Worm (Caenorhabditis elegans) whole organism, mixed stage, embryonic: ENCODE data around the gene C07E3.4.

Experiments used
- M03D4.4 ChIP-seq: sonication (generic microtip); optimal IDR thresholded peaks from 2 replicates; lab custom pipeline; 2017; ENCODE audit warnings: mild to moderate bottlenecking, missing genetic modification characterization, missing compliant biosample characterization
- ceh-43 ChIP-seq: fragments of 200-800 bp; sonication (Bioruptor generic); optimal IDR thresholded peaks from 2 replicates; lab custom pipeline; 2018; ENCODE audit warnings: mild to moderate bottlenecking, missing genetic modification characterization, moderate library complexity, missing compliant biosample characterization
- ceh-83 ChIP-seq: fragments of 200-800 bp; sonication (Bioruptor generic); optimal IDR thresholded peaks from 2 replicates; lab custom pipeline; 2018; ENCODE audit warnings: mild to moderate bottlenecking, missing genetic modification characterization, missing compliant biosample characterization
- elt-1 ChIP-seq: sonication (generic microtip); optimal IDR thresholded peaks from 2 replicates; lab custom pipeline; 2017; ENCODE audit warnings: missing genetic modification characterization, mild to moderate bottlenecking, missing compliant biosample characterization, antibody characterized with exemption, moderate library complexity, borderline replicate concordance; ENCODE audit not compliant: insufficient read depth
- lin-32 ChIP-seq: fragments of 200-800 bp; sonication (Bioruptor generic); optimal IDR thresholded peaks from 2 replicates; lab custom pipeline; 2018; ENCODE audit warnings: mild to moderate bottlenecking, missing genetic modification characterization, missing compliant biosample characterization
- lsy-2 ChIP-seq: fragments of 150-350 bp; optimal IDR thresholded peaks from 2 replicates; lab custom pipeline; 2014; ENCODE audit warnings: missing biosample characterization, missing genetic modification characterization
- mab-5 ChIP-seq: fragments of 150-350 bp; optimal IDR thresholded peaks from 2 replicates; lab custom pipeline; 2014; ENCODE audit warnings: missing biosample characterization, missing genetic modification characterization
- mep-1 ChIP-seq: fragments of 150-350 bp; optimal IDR thresholded peaks from 2 replicates; lab custom pipeline; 2017; ENCODE audit warnings: missing biosample characterization, missing genetic modification reagents, missing genetic modification characterization, inconsistent platforms
- nhr-12 ChIP-seq: fragments of 150-350 bp; optimal IDR thresholded peaks from 2 replicates; lab custom pipeline; 2014; ENCODE audit warnings: missing biosample characterization, missing genetic modification characterization
- nhr-28 ChIP-seq: fragments of 150-350 bp; optimal IDR thresholded peaks from 2 replicates; lab custom pipeline; 2014; ENCODE audit warnings: missing biosample characterization, missing genetic modification characterization
- nhr-76 ChIP-seq: sonication (generic microtip); optimal IDR thresholded peaks from 2 replicates; lab custom pipeline; 2017; ENCODE audit warnings: missing biosample characterization, missing genetic modification characterization
- pha-4 ChIP-seq: fragments of 150-350 bp; optimal IDR thresholded peaks from 2 replicates; lab custom pipeline; 2018; ENCODE audit warnings: missing biosample characterization, missing genetic modification reagents, missing genetic modification characterization
- snpc-4 ChIP-seq: fragments of 150-350 bp; optimal IDR thresholded peaks from 2 replicates; lab custom pipeline; 2014; ENCODE audit warnings: missing biosample characterization, missing genetic modification characterization

DNA sequence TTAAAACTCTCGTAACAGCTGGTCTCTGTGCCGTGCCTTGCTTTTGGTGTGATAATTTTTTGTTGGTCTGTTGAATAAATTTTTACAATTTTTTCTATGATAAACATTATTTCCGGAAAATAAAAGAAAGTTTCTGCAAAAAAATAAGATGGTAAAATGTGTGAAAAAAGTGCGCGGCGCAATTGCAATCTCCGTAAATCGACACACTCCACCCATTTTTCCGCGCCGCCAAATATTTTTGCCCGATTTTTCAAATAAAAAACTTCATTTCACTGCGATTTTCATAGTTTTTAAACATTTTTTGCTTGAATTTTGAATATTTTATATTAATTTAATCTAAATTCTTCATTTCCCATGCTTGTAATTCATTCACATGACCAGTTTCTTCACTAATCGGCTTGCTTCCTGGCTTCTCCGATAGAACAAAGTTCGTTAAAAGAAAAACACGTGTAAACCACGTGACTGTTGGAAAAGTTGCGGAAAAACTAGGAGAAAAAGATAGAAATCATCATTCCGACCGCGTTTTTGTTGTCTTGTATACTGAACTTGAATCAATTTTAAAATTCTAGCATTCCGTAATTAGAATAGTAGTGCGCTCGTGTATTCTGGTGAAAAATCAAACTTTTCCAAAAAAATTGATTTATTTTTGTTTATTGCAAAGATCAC, 27.6 kb downstream of the C07E3.4 start:
- TF ChIP-seq M03D4.4 (tag; lab: Kevin White, UChicago) (peak; percentile 82), mab-5 (tag; lab: Kevin White, UChicago) (no peak), ceh-43 (GFP tag; lab: Kevin White, UChicago) (peak; percentile 77), pha-4 (tag; lab: Kevin White, UChicago) (no peak), mep-1 (tag; lab: Kevin White, UChicago) (peak; percentile 78), elt-1 (tag; lab: Kevin White, UChicago) (peak; percentile 54), lsy-2 (peak; percentile 52), nhr-76 (no peak), ceh-83 (GFP tag; lab: Kevin White, UChicago) (peak; percentile 74), nhr-12 (tag; lab: Kevin White, UChicago) (no peak), snpc-4 (tag; lab: Kevin White, UChicago) (no peak), lin-32 (GFP tag; lab: Kevin White, UChicago) (peak; percentile 30), nhr-28 (no peak)
